Fruit fly (Drosophila melanogaster) whole organism, embryonic: Measurements from ENCODE around the gene CG11596.

ENCODE experiments used
- Bteb2 ChIP-seq: fragments of 200-800 bp; sonication (Bioruptor generic); optimal IDR thresholded peaks from 2 replicates; lab custom pipeline; 2016; ENCODE audit warnings: missing biosample characterization, missing genetic modification characterization
- CG10147 ChIP-seq: fragments of 200-800 bp; sonication (Bioruptor generic); optimal IDR thresholded peaks from 2 replicates; lab custom pipeline; 2019; ENCODE audit warnings: missing biosample characterization, mild to moderate bottlenecking, missing genetic modification characterization, moderate library complexity
- CG11504 ChIP-seq: fragments of 200-800 bp; sonication (Bioruptor generic); optimal IDR thresholded peaks from 3 replicates; lab custom pipeline; 2019; ENCODE audit warnings: missing biosample characterization, mild to moderate bottlenecking, missing genetic modification characterization, moderate library complexity
- CG12659 ChIP-seq: fragments of 200-800 bp; sonication (Bioruptor generic); optimal IDR thresholded peaks from 3 replicates; lab custom pipeline; 2017; ENCODE audit warnings: mild to moderate bottlenecking, missing biosample characterization, missing genetic modification reagents, missing genetic modification characterization
- CG12942 ChIP-seq: fragments of 200-800 bp; sonication (Bioruptor generic); optimal IDR thresholded peaks from 3 replicates; lab custom pipeline; 2016; ENCODE audit warnings: missing biosample characterization, missing genetic modification characterization
- CG14050 ChIP-seq: fragments of 200-800 bp; sonication (Bioruptor generic); IDR thresholded peaks from 3 replicates; pipeline ENCODE4 v1.3.6; 2022; ENCODE audit warnings: missing biosample characterization, missing genetic modification characterization
- CG1792 ChIP-seq: fragments of 200-800 bp; sonication (Bioruptor generic); optimal IDR thresholded peaks from 2 replicates; lab custom pipeline; 2016; ENCODE audit warnings: missing biosample characterization, missing genetic modification characterization
- CG2116 ChIP-seq: fragments of 200-800 bp; sonication (Bioruptor generic); optimal IDR thresholded peaks from 3 replicates; lab custom pipeline; 2018; ENCODE audit warnings: missing biosample characterization, mild to moderate bottlenecking, missing genetic modification characterization
- CG2129 ChIP-seq: fragments of 200-800 bp; sonication (Bioruptor generic); IDR thresholded peaks from 2 replicates; pipeline ENCODE4 v1.3.6; 2022; ENCODE audit warnings: missing biosample characterization, missing genetic modification characterization; ENCODE audit not compliant: partially characterized antibody
- CG2678 ChIP-seq: fragments of 200-800 bp; sonication (Bioruptor generic); optimal IDR thresholded peaks from 3 replicates; lab custom pipeline; 2019; ENCODE audit warnings: missing biosample characterization, mild to moderate bottlenecking, missing genetic modification characterization, moderate library complexity
- CG30403 ChIP-seq: fragments of 200-800 bp; sonication (Bioruptor generic); optimal IDR thresholded peaks from 3 replicates; lab custom pipeline; 2016; ENCODE audit warnings: missing biosample characterization, missing genetic modification characterization
- CG3726 ChIP-seq: fragments of 200-800 bp; sonication (Bioruptor generic); IDR thresholded peaks from 3 replicates; pipeline ENCODE4, ENCODE4 v1.3.6; 2022; ENCODE audit warnings: missing biosample characterization, missing genetic modification characterization
- CG4404 ChIP-seq: fragments of 200-800 bp; sonication (Bioruptor generic); IDR thresholded peaks from 2 replicates; pipeline ENCODE4 v1.3.6; 2022; ENCODE audit warnings: missing biosample characterization, missing genetic modification characterization
- CG4617 ChIP-seq: fragments of 200-800 bp; sonication (Bioruptor generic); optimal IDR thresholded peaks from 3 replicates; lab custom pipeline; 2016; ENCODE audit warnings: missing biosample characterization, missing genetic modification characterization, borderline replicate concordance
- CG4730 ChIP-seq: fragments of 200-800 bp; sonication (Bioruptor generic); IDR thresholded peaks from 2 replicates; pipeline ENCODE4 v1.3.6; 2022; ENCODE audit warnings: missing biosample characterization, missing genetic modification characterization
- CG6689 ChIP-seq: fragments of 200-800 bp; sonication (Bioruptor generic); IDR thresholded peaks from 2 replicates; pipeline ENCODE4 v1.3.6; 2022; ENCODE audit warnings: missing biosample characterization, missing genetic modification characterization
- CG6765 ChIP-seq: fragments of 200-800 bp; sonication (Bioruptor generic); optimal IDR thresholded peaks from 3 replicates; lab custom pipeline; 2017; ENCODE audit warnings: missing biosample characterization, mild to moderate bottlenecking, missing genetic modification characterization
- CG7357 ChIP-seq: fragments of 200-800 bp; sonication (Bioruptor generic); IDR thresholded peaks from 3 replicates; pipeline ENCODE4 v1.3.6; 2022; ENCODE audit warnings: missing biosample characterization, missing genetic modification characterization
- CG7786 ChIP-seq: fragments of 200-800 bp; sonication (Bioruptor generic); optimal IDR thresholded peaks from 2 replicates; lab custom pipeline; 2016; ENCODE audit warnings: missing biosample characterization, missing genetic modification characterization
- CG8765 ChIP-seq: fragments of 200-800 bp; sonication (Bioruptor generic); IDR thresholded peaks from 2 replicates; pipeline ENCODE4 v1.3.6; 2022; ENCODE audit warnings: missing biosample characterization, missing genetic modification characterization
- D19B ChIP-seq: fragments of 200-800 bp; sonication (Bioruptor generic); optimal IDR thresholded peaks from 2 replicates; lab custom pipeline; 2017; ENCODE audit warnings: missing biosample characterization, mild to moderate bottlenecking, missing genetic modification characterization
- Doc2 ChIP-seq: fragments of 200-800 bp; sonication (Bioruptor generic); IDR thresholded peaks from 2 replicates; pipeline ENCODE4 v1.3.6; 2022; ENCODE audit warnings: missing biosample characterization, missing genetic modification characterization
- Ets97D ChIP-seq: fragments of 200-800 bp; sonication (Bioruptor generic); optimal IDR thresholded peaks from 3 replicates; lab custom pipeline; 2016; ENCODE audit warnings: missing biosample characterization, missing genetic modification characterization
- H2.0 ChIP-seq: fragments of 200-800 bp; sonication (Bioruptor generic); IDR thresholded peaks from 2 replicates; pipeline ENCODE4 v1.3.6; 2022; ENCODE audit warnings: missing biosample characterization, missing genetic modification characterization
- HHEX ChIP-seq: fragments of 200-800 bp; sonication (Bioruptor generic); optimal IDR thresholded peaks from 3 replicates; lab custom pipeline; 2017; ENCODE audit warnings: missing biosample characterization, mild to moderate bottlenecking, missing genetic modification characterization, missing genetic modification reagents
- Hr3 ChIP-seq: fragments of 200-800 bp; sonication (Bioruptor generic); optimal IDR thresholded peaks from 3 replicates; lab custom pipeline; 2016; ENCODE audit warnings: missing biosample characterization, missing genetic modification characterization
- Lhr ChIP-seq: fragments of 200-800 bp; sonication (Bioruptor generic); optimal IDR thresholded peaks from 3 replicates; lab custom pipeline; 2017; ENCODE audit warnings: mild to moderate bottlenecking, missing biosample characterization, missing genetic modification reagents, missing genetic modification characterization
- MBD-R2 ChIP-seq: fragments of 200-800 bp; sonication (Bioruptor generic); IDR thresholded peaks from 2 replicates; pipeline ENCODE4 v1.3.6; 2022; ENCODE audit warnings: missing biosample characterization, missing genetic modification characterization
- Opbp ChIP-seq: fragments of 200-800 bp; sonication (Bioruptor generic); IDR thresholded peaks from 3 replicates; pipeline ENCODE4 v1.3.6; 2022; ENCODE audit warnings: missing biosample characterization, missing genetic modification characterization; ENCODE audit not compliant: partially characterized antibody
- Spps ChIP-seq: fragments of 200-800 bp; sonication (Bioruptor generic); optimal IDR thresholded peaks from 2 replicates; lab custom pipeline; 2018; ENCODE audit warnings: missing biosample characterization, mild to moderate bottlenecking, missing genetic modification characterization
- TFAM ChIP-seq: fragments of 200-800 bp; sonication (Bioruptor generic); optimal IDR thresholded peaks from 2 replicates; lab custom pipeline; 2017; ENCODE audit warnings: missing biosample characterization, missing genetic modification characterization, inconsistent platforms
- Vsx1 ChIP-seq: fragments of 200-800 bp; sonication (Bioruptor generic); optimal IDR thresholded peaks from 2 replicates; lab custom pipeline; 2017; ENCODE audit warnings: missing biosample characterization, mild to moderate bottlenecking, missing genetic modification characterization, missing genetic modification reagents
- ab ChIP-seq: fragments of 200-800 bp; sonication (Bioruptor generic); optimal IDR thresholded peaks from 2 replicates; lab custom pipeline; 2016; ENCODE audit warnings: missing biosample characterization, missing genetic modification characterization
- abd-A ChIP-seq: fragments of 200-800 bp; sonication (Bioruptor generic); optimal IDR thresholded peaks from 3 replicates; lab custom pipeline; 2019; ENCODE audit warnings: missing biosample characterization, mild to moderate bottlenecking, missing genetic modification characterization, moderate library complexity
- ac ChIP-seq: fragments of 200-800 bp; sonication (Bioruptor generic); optimal IDR thresholded peaks from 3 replicates; lab custom pipeline; 2017; ENCODE audit warnings: missing biosample characterization, mild to moderate bottlenecking, missing genetic modification characterization
- amos ChIP-seq: fragments of 200-800 bp; sonication (Bioruptor generic); IDR thresholded peaks from 2 replicates; pipeline ENCODE4 v1.3.6; 2022; ENCODE audit warnings: missing biosample characterization, missing genetic modification characterization; ENCODE audit not compliant: partially characterized antibody
- aop ChIP-seq: fragments of 200-800 bp; sonication (Bioruptor generic); IDR thresholded peaks from 2 replicates; pipeline ENCODE4 v1.3.6; 2022; ENCODE audit warnings: missing biosample characterization, missing genetic modification characterization
- ara ChIP-seq: fragments of 200-800 bp; sonication (Bioruptor generic); IDR thresholded peaks from 2 replicates; pipeline ENCODE4 v1.3.6; 2022; ENCODE audit warnings: missing biosample characterization, missing genetic modification characterization
- bbx ChIP-seq: fragments of 200-800 bp; sonication (Bioruptor generic); IDR thresholded peaks from 2 replicates; pipeline ENCODE4 v1.3.6; 2022; ENCODE audit warnings: missing biosample characterization, missing genetic modification characterization; ENCODE audit not compliant: partially characterized antibody
- crol ChIP-seq: fragments of 200-800 bp; sonication (Bioruptor generic); IDR thresholded peaks from 2 replicates; pipeline ENCODE4 v1.3.6; 2022; ENCODE audit warnings: missing biosample characterization, missing genetic modification characterization
- ewg ChIP-seq: fragments of 200-800 bp; sonication (Bioruptor generic); optimal IDR thresholded peaks from 3 replicates; lab custom pipeline; 2017; ENCODE audit warnings: mild to moderate bottlenecking, missing biosample characterization, missing genetic modification reagents, missing genetic modification characterization
- eyg ChIP-seq: fragments of 200-800 bp; sonication (Bioruptor generic); optimal IDR thresholded peaks from 3 replicates; lab custom pipeline; 2016; ENCODE audit warnings: missing biosample characterization, missing genetic modification characterization
- fru ChIP-seq: fragments of >200 bp; optimal IDR thresholded peaks from 2 replicates; lab custom pipeline; 2017
- gfzf ChIP-seq: fragments of 200-800 bp; sonication (Bioruptor generic); optimal IDR thresholded peaks from 2 replicates; lab custom pipeline; 2016; ENCODE audit warnings: missing biosample characterization, mild to moderate bottlenecking, missing genetic modification characterization, moderate library complexity
- her ChIP-seq: fragments of 200-800 bp; sonication (Bioruptor generic); optimal IDR thresholded peaks from 2 replicates; lab custom pipeline; 2016; ENCODE audit warnings: missing biosample characterization, missing genetic modification characterization
- klu ChIP-seq: fragments of 200-800 bp; sonication (Bioruptor generic); IDR thresholded peaks from 2 replicates; pipeline ENCODE4 v1.3.6; 2022; ENCODE audit warnings: missing biosample characterization, missing genetic modification characterization
- lola ChIP-seq, 3 experiments: fragments of >200 bp in 2 of 3; fragments of 200-800 bp in 1 of 3; sonication (Bioruptor generic) in 1 of 3; optimal IDR thresholded peaks; 2 replicates each; lab custom pipeline; 2017 to 2019; ENCODE audit warnings: missing biosample characterization in 3 of 3, missing genetic modification characterization in 3 of 3, mild to moderate bottlenecking in 1 of 3, moderate library complexity in 1 of 3
- nerfin-1 ChIP-seq: fragments of 200-800 bp; sonication (Bioruptor generic); optimal IDR thresholded peaks from 3 replicates; lab custom pipeline; 2019; ENCODE audit warnings: missing biosample characterization, mild to moderate bottlenecking, missing genetic modification characterization, moderate library complexity
- psq ChIP-seq: fragments of 200-800 bp; sonication (Bioruptor generic); optimal IDR thresholded peaks from 2 replicates; lab custom pipeline; 2017; ENCODE audit warnings: missing biosample characterization, missing genetic modification characterization
- trem ChIP-seq: fragments of 200-800 bp; optimal IDR thresholded peaks from 3 replicates; lab custom pipeline; 2019; ENCODE audit warnings: missing biosample characterization, mild to moderate bottlenecking, missing genetic modification characterization, moderate library complexity
- unc-4 ChIP-seq: fragments of 200-800 bp; sonication (Bioruptor generic); IDR thresholded peaks from 2 replicates; pipeline ENCODE4 v1.3.6; 2022; ENCODE audit warnings: missing biosample characterization, missing genetic modification characterization; ENCODE audit not compliant: partially characterized antibody

Gene CG11596

DNA sequence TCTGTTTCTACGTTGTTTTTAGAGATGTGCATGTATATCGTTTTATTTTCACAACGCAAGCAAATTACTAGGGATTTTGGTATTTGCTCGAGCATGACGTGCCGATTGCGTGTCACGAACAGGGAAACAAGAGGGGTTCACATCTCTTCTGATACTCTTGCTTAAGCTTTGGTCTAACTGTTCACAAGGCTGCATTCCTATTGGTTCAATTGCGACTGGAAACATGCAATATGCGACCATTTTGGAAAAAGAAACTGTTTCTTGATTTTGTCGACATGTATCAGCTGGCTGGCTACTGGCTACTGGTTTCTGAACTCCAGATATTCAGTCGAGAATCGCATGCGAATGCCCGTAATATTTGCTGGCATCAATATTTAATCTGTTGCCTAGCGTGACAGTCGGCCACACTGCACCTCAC, 47.3 kb upstream of the CG11596 start, which contains the start of gene Coa8 (continued):
- TF ChIP-seq CG2129 (GFP tag; lab: Robert Waterston, UW) (no peak), Lhr (GFP tag; lab: Kevin White, UChicago) (peak; percentile 31), aop (GFP tag; lab: Robert Waterston, UW) (no peak), H2.0 (GFP tag; lab: Robert Waterston, UW) (0 out of 2 replicates have a peak, but pooled peaks have one; percentile 18), fru (lab: Kevin White, UChicago) (no peak), D19B (GFP tag; lab: Kevin White, UChicago) (no peak), Doc2 (GFP tag; lab: Robert Waterston, UW) (no peak), unc-4 (GFP tag; lab: Robert Waterston, UW) (peak; percentile 28; the same call in 1 of the 2 replicates), CG3726 (GFP tag; lab: Robert Waterston, UW) (no peak), klu (GFP tag; lab: Robert Waterston, UW) (peak; percentile 29; the same call in 1 of the 2 replicates), CG14050 (GFP tag; lab: Robert Waterston, UW) (no peak), ab (GFP tag; lab: Kevin White, UChicago) (no peak), CG11504 (tag; lab: Kevin White, UChicago) (no peak), CG4617 (GFP tag; lab: Kevin White, UChicago) (peak; percentile 45), ac (GFP tag; lab: Kevin White, UChicago) (no peak), TFAM (no peak), Ets97D (peak; percentile 9), Hr3 (no peak), CG6689 (GFP tag; lab: Robert Waterston, UW) (peak; percentile 25; the same call in 1 of the 2 replicates), Vsx1 (GFP tag; lab: Kevin White, UChicago) (no peak), ewg (GFP tag; lab: Kevin White, UChicago) (no peak), CG7786 (GFP tag; lab: Kevin White, UChicago) (peak; percentile 22), her (no peak), trem (tag; lab: Kevin White, UChicago) (peak; percentile 7), lola (GFP tag; optimal IDR thresholded peaks at IDR 0.05; lab: Kevin White, UChicago) (no peak), Opbp (GFP tag; lab: Robert Waterston, UW) (peak; percentile 57; the same call in 1 of the 3 replicates), HHEX (GFP tag; lab: Kevin White, UChicago) (no peak), crol (GFP tag; lab: Robert Waterston, UW) (no peak), CG2116 (GFP tag; lab: Kevin White, UChicago) (peak; percentile 3), CG4730 (GFP tag; lab: Robert Waterston, UW) (no peak), eyg (GFP tag; lab: Kevin White, UChicago) (no peak), CG1792 (GFP tag; lab: Kevin White, UChicago) (no peak), Bteb2 (GFP tag; lab: Kevin White, UChicago) (peak; percentile 2), abd-A (no peak), CG12659 (GFP tag; lab: Kevin White, UChicago) (peak; percentile 25), nerfin-1 (peak; percentile 16), ara (GFP tag; lab: Robert Waterston, UW) (no peak), amos (GFP tag; lab: Robert Waterston, UW) (peak; percentile 56), CG8765 (GFP tag; lab: Robert Waterston, UW) (no peak), CG30403 (peak; percentile 23), gfzf (GFP tag; lab: Kevin White, UChicago) (peak; percentile 69), CG7357 (GFP tag; lab: Robert Waterston, UW) (0 out of 3 replicates have a peak, but pooled peaks have one; percentile 5), CG6765 (peak; percentile 17), CG10147 (peak; percentile 3), psq (GFP tag; lab: Kevin White, UChicago) (no peak), CG12942 (GFP tag; lab: Kevin White, UChicago) (peak; percentile 23), bbx (GFP tag; lab: Robert Waterston, UW) (peak; percentile 7; the same call in 1 of the 2 replicates), CG4404 (peak; percentile 33; the same call in 1 of the 2 replicates), CG2678 (tag; lab: Kevin White, UChicago) (no peak), Spps (tag; lab: Kevin White, UChicago) (no peak), MBD-R2 (GFP tag; lab: Robert Waterston, UW) (peak; percentile 59)
